Worm (Caenorhabditis elegans) whole organism, L4/young adult: ENCODE results near the gene F27E5.7.

Experiments
- W03F9.2 ChIP-seq: fragments of 150-350 bp; optimal IDR thresholded peaks from 2 replicates; lab custom pipeline; 2014; ENCODE audit warnings: missing biosample characterization, missing genetic modification characterization
- dao-5 ChIP-seq: sonication (generic microtip); optimal IDR thresholded peaks from 2 replicates; lab custom pipeline; 2016; ENCODE audit warnings: missing genotype, missing genetic modification characterization, moderate library complexity, missing compliant biosample characterization
- him-1 ChIP-seq: sonication (generic microtip); optimal IDR thresholded peaks from 2 replicates; lab custom pipeline; 2016; ENCODE audit warnings: missing genotype, missing genetic modification reagents, missing genetic modification characterization, missing compliant biosample characterization

DNA sequence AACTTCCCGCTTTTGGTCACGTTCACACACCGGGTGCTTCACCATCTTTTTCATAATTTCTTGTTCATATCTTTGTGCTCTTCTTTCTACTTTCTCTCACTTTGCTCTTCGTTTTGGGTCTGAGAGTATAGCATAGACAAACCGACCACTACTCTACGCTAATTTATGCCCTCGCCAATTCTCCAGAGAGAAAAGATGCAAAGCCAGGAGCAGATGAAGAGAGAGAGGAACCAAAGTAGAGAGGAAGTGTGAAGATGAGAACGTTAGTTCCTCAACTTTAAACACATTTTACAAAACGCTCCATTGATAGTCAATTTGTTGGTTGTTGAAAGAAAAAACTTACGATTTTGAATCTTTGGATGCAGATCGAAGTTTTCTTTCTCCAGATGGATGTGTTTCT, 45.2 kb downstream of the F27E5.7 start:
- no peak for TF ChIP-seq W03F9.2 (tag; lab: Kevin White, UChicago)
- TF ChIP-seq him-1 (tag; lab: Kevin White, UChicago) = no peak
- TF ChIP-seq dao-5 (tag; lab: Kevin White, UChicago) = no peak
